Fruit fly (Drosophila melanogaster) whole organism, embryonic: ENCODE results near the gene CG10863.

Experiments used
- C15 ChIP-seq: fragments of 200-800 bp; sonication (Bioruptor generic); IDR thresholded peaks from 3 replicates; pipeline ENCODE4 v1.3.6; 2022; ENCODE audit warnings: missing biosample characterization, missing genetic modification characterization
- CG10267 ChIP-seq: fragments of 200-800 bp; sonication (Bioruptor generic); optimal IDR thresholded peaks from 2 replicates; lab custom pipeline; 2018; ENCODE audit warnings: missing biosample characterization, mild to moderate bottlenecking, missing genetic modification characterization, moderate library complexity
- CG10366 ChIP-seq: fragments of 200-800 bp; sonication (Bioruptor generic); IDR thresholded peaks from 2 replicates; pipeline ENCODE4 v1.3.6; 2022; ENCODE audit warnings: missing biosample characterization, missing genetic modification characterization
- CG11456 ChIP-seq: fragments of 200-800 bp; sonication (Bioruptor generic); IDR thresholded peaks from 3 replicates; pipeline ENCODE4 v1.3.6; 2022; ENCODE audit warnings: missing biosample characterization, missing genetic modification characterization
- CG11504 ChIP-seq: fragments of 200-800 bp; sonication (Bioruptor generic); optimal IDR thresholded peaks from 3 replicates; lab custom pipeline; 2019; ENCODE audit warnings: missing biosample characterization, mild to moderate bottlenecking, missing genetic modification characterization, moderate library complexity
- CG11695 ChIP-seq: fragments of 200-800 bp; sonication (Bioruptor generic); IDR thresholded peaks from 3 replicates; pipeline ENCODE4 v1.3.6; 2022; ENCODE audit warnings: missing biosample characterization, missing genetic modification characterization
- CG11723 ChIP-seq: fragments of 200-800 bp; sonication (Bioruptor generic); optimal IDR thresholded peaks from 2 replicates; lab custom pipeline; 2017; ENCODE audit warnings: missing biosample characterization, mild to moderate bottlenecking, missing genetic modification characterization
- CG15011 ChIP-seq: fragments of 200-800 bp; sonication (Bioruptor generic); optimal IDR thresholded peaks from 3 replicates; lab custom pipeline; 2018; ENCODE audit warnings: missing biosample characterization, mild to moderate bottlenecking, missing genetic modification characterization
- CG15601 ChIP-seq: fragments of 200-800 bp; sonication (Bioruptor generic); optimal IDR thresholded peaks from 3 replicates; lab custom pipeline; 2019; ENCODE audit warnings: missing biosample characterization, mild to moderate bottlenecking, missing genetic modification characterization, moderate library complexity
- CG1603 ChIP-seq: fragments of 200-800 bp; sonication (Bioruptor generic); optimal IDR thresholded peaks from 2 replicates; lab custom pipeline; 2019; ENCODE audit warnings: missing biosample characterization, mild to moderate bottlenecking, missing genetic modification characterization, moderate library complexity
- CG16813 ChIP-seq: fragments of 200-800 bp; sonication (Bioruptor generic); IDR thresholded peaks from 3 replicates; pipeline ENCODE4 v1.3.6; 2022; ENCODE audit warnings: missing biosample characterization, missing genetic modification characterization; ENCODE audit not compliant: partially characterized antibody
- CG18599 ChIP-seq: fragments of 200-800 bp; sonication (Bioruptor generic); optimal IDR thresholded peaks from 3 replicates; lab custom pipeline; 2017; ENCODE audit warnings: missing biosample characterization, missing genetic modification characterization, mild to moderate bottlenecking, moderate library complexity, missing genetic modification reagents
- CG33557 ChIP-seq: fragments of 200-800 bp; sonication (Bioruptor generic); optimal IDR thresholded peaks from 2 replicates; lab custom pipeline; 2019; ENCODE audit warnings: missing biosample characterization, mild to moderate bottlenecking, missing genetic modification characterization, moderate library complexity
- CG4820 ChIP-seq: fragments of 200-800 bp; sonication (Bioruptor generic); optimal IDR thresholded peaks from 3 replicates; lab custom pipeline; 2016; ENCODE audit warnings: missing biosample characterization, missing genetic modification characterization
- CG7357 ChIP-seq: fragments of 200-800 bp; sonication (Bioruptor generic); IDR thresholded peaks from 3 replicates; pipeline ENCODE4 v1.3.6; 2022; ENCODE audit warnings: missing biosample characterization, missing genetic modification characterization
- CG7928 ChIP-seq: fragments of 200-800 bp; sonication (Bioruptor generic); optimal IDR thresholded peaks from 2 replicates; lab custom pipeline; 2017; ENCODE audit warnings: missing biosample characterization, mild to moderate bottlenecking, missing genetic modification characterization
- CG8478 ChIP-seq: fragments of >200 bp; optimal IDR thresholded peaks from 2 replicates; lab custom pipeline; 2018
- CG9437 ChIP-seq: fragments of 200-800 bp; sonication (Bioruptor generic); optimal IDR thresholded peaks from 2 replicates; lab custom pipeline; 2018; ENCODE audit warnings: missing biosample characterization, mild to moderate bottlenecking, missing genetic modification characterization
- CG9609 ChIP-seq: fragments of 200-800 bp; sonication (Bioruptor generic); optimal IDR thresholded peaks from 3 replicates; lab custom pipeline; 2016; ENCODE audit warnings: missing biosample characterization, missing genetic modification characterization
- CG9876 ChIP-seq: fragments of 200-800 bp; sonication (Bioruptor generic); optimal IDR thresholded peaks from 2 replicates; lab custom pipeline; 2016; ENCODE audit warnings: missing biosample characterization, missing genetic modification characterization
- CHES-1-like ChIP-seq: fragments of 200-800 bp; sonication (Bioruptor generic); optimal IDR thresholded peaks from 2 replicates; lab custom pipeline; 2016; ENCODE audit warnings: missing biosample characterization, missing genetic modification characterization
- D ChIP-seq, 2 experiments: fragments of 200-800 bp in 1 of 2; fragments of >200 bp in 1 of 2; sonication (Bioruptor generic) in 1 of 2; optimal IDR thresholded peaks; 2 replicates in 1 of 2; 3 replicates in 1 of 2; lab custom pipeline; 2017; ENCODE audit warnings: mild to moderate bottlenecking in 1 of 2, missing biosample characterization in 1 of 2, missing genetic modification characterization in 1 of 2, missing genetic modification reagents in 1 of 2
- Dip2 ChIP-seq: fragments of 200-800 bp; sonication (Bioruptor generic); IDR thresholded peaks from 2 replicates; pipeline ENCODE4 v1.3.6; 2022; ENCODE audit warnings: missing biosample characterization, missing genetic modification characterization
- E2f2 ChIP-seq: fragments of 200-800 bp; sonication (Bioruptor generic); IDR thresholded peaks from 2 replicates; pipeline ENCODE4 v1.3.6; 2022; ENCODE audit warnings: missing biosample characterization, missing genetic modification characterization
- Eip74EF ChIP-seq, 2 experiments: fragments of 200-800 bp in 1 of 2; fragments of >200 bp in 1 of 2; sonication (Bioruptor generic) in 1 of 2; optimal IDR thresholded peaks; 2 replicates each; lab custom pipeline; 2017 to 2019; ENCODE audit warnings: missing biosample characterization in 2 of 2, missing genetic modification characterization in 2 of 2, mild to moderate bottlenecking in 1 of 2, moderate library complexity in 1 of 2
- Gug ChIP-seq: fragments of 200-800 bp; sonication (Bioruptor generic); IDR thresholded peaks from 4 replicates; pipeline ENCODE4 v1.3.6; 2022; ENCODE audit warnings: missing biosample characterization, missing genetic modification characterization
- Nf-YA ChIP-seq: fragments of 200-800 bp; sonication (Bioruptor generic); IDR thresholded peaks from 2 replicates; pipeline ENCODE4 v1.3.6; 2022; ENCODE audit warnings: missing biosample characterization, missing genetic modification characterization
- Nf-YB ChIP-seq: fragments of 200-800 bp; sonication (Bioruptor generic); optimal IDR thresholded peaks from 3 replicates; lab custom pipeline; 2019; ENCODE audit warnings: missing biosample characterization, mild to moderate bottlenecking, missing genetic modification characterization, moderate library complexity
- Oli ChIP-seq: fragments of 200-800 bp; sonication (Bioruptor generic); optimal IDR thresholded peaks from 2 replicates; lab custom pipeline; 2018; ENCODE audit warnings: missing biosample characterization, mild to moderate bottlenecking, missing genetic modification characterization, moderate library complexity
- Sin3A ChIP-seq: fragments of >200 bp; optimal IDR thresholded peaks from 2 replicates; lab custom pipeline; 2018
- Stat92E ChIP-seq, 3 experiments: fragments of >200 bp in 2 of 3; fragments of 200-800 bp in 1 of 3; sonication (Bioruptor generic) in 1 of 3; optimal IDR thresholded peaks; 2 replicates each; lab custom pipeline; 2017 to 2019; ENCODE audit warnings: missing biosample characterization in 3 of 3, missing genetic modification characterization in 3 of 3, mild to moderate bottlenecking in 1 of 3, moderate library complexity in 1 of 3
- TFAM ChIP-seq: fragments of 200-800 bp; sonication (Bioruptor generic); optimal IDR thresholded peaks from 2 replicates; lab custom pipeline; 2017; ENCODE audit warnings: missing biosample characterization, missing genetic modification characterization, inconsistent platforms
- Vsx1 ChIP-seq: fragments of 200-800 bp; sonication (Bioruptor generic); optimal IDR thresholded peaks from 2 replicates; lab custom pipeline; 2017; ENCODE audit warnings: missing biosample characterization, mild to moderate bottlenecking, missing genetic modification characterization, missing genetic modification reagents
- al ChIP-seq: fragments of 200-800 bp; sonication (Bioruptor generic); IDR thresholded peaks from 2 replicates; pipeline ENCODE4 v1.3.6; 2022; ENCODE audit warnings: missing biosample characterization, missing genetic modification characterization
- ato ChIP-seq: fragments of 200-800 bp; sonication (Bioruptor generic); IDR thresholded peaks from 2 replicates; pipeline ENCODE4 v1.3.6; 2022; ENCODE audit warnings: missing biosample characterization, missing genetic modification characterization; ENCODE audit not compliant: partially characterized antibody
- bcd ChIP-seq: fragments of 200-800 bp; sonication (Bioruptor generic); optimal IDR thresholded peaks from 2 replicates; lab custom pipeline; 2017; ENCODE audit warnings: missing biosample characterization, mild to moderate bottlenecking, missing genetic modification characterization
- btn ChIP-seq: fragments of 200-800 bp; sonication (Bioruptor generic); optimal IDR thresholded peaks from 2 replicates; lab custom pipeline; 2016; ENCODE audit warnings: missing biosample characterization, missing genetic modification characterization
- chm ChIP-seq: fragments of 200-800 bp; sonication (Bioruptor generic); IDR thresholded peaks from 2 replicates; pipeline ENCODE4 v1.3.6; 2022; ENCODE audit warnings: missing biosample characterization, missing genetic modification characterization
- chn ChIP-seq: fragments of 200-800 bp; sonication (Bioruptor generic); optimal IDR thresholded peaks from 2 replicates; lab custom pipeline; 2016; ENCODE audit warnings: missing biosample characterization, missing genetic modification characterization
- dan ChIP-seq: fragments of 200-800 bp; sonication (Bioruptor generic); IDR thresholded peaks from 2 replicates; pipeline ENCODE4 v1.3.6; 2022; ENCODE audit warnings: missing biosample characterization, missing genetic modification characterization
- dati ChIP-seq: fragments of 200-800 bp; sonication (Bioruptor generic); IDR thresholded peaks from 2 replicates; pipeline ENCODE4 v1.3.6; 2022; ENCODE audit warnings: missing biosample characterization, missing genetic modification characterization
- ems ChIP-seq: fragments of 200-800 bp; sonication (Bioruptor generic); optimal IDR thresholded peaks from 3 replicates; lab custom pipeline; 2016; ENCODE audit warnings: missing biosample characterization, missing genetic modification characterization
- ftz-f1 ChIP-seq: fragments of 200-800 bp; sonication (Bioruptor generic); optimal IDR thresholded peaks from 2 replicates; lab custom pipeline; 2016; ENCODE audit warnings: missing biosample characterization, missing genetic modification characterization
- gce ChIP-seq: fragments of 200-800 bp; sonication (Bioruptor generic); IDR thresholded peaks from 3 replicates; pipeline ENCODE4 v1.3.6; 2022; ENCODE audit warnings: missing biosample characterization, missing genetic modification characterization
- gfzf ChIP-seq: fragments of 200-800 bp; sonication (Bioruptor generic); optimal IDR thresholded peaks from 2 replicates; lab custom pipeline; 2016; ENCODE audit warnings: missing biosample characterization, mild to moderate bottlenecking, missing genetic modification characterization, moderate library complexity
- hbn ChIP-seq: fragments of 200-800 bp; sonication (Bioruptor generic); IDR thresholded peaks from 2 replicates; pipeline ENCODE4 v1.3.6; 2022; ENCODE audit warnings: missing biosample characterization, missing genetic modification characterization; ENCODE audit not compliant: partially characterized antibody
- kni ChIP-seq: fragments of 200-800 bp; sonication (Bioruptor generic); optimal IDR thresholded peaks from 3 replicates; lab custom pipeline; 2017; ENCODE audit warnings: mild to moderate bottlenecking, missing biosample characterization, missing genetic modification reagents, missing genetic modification characterization
- oc ChIP-seq: fragments of 200-800 bp; sonication (Bioruptor generic); optimal IDR thresholded peaks from 2 replicates; lab custom pipeline; 2018; ENCODE audit warnings: missing biosample characterization, mild to moderate bottlenecking, missing genetic modification characterization, moderate library complexity
- scrt ChIP-seq: fragments of 200-800 bp; sonication (Bioruptor generic); optimal IDR thresholded peaks from 2 replicates; lab custom pipeline; 2018; ENCODE audit warnings: missing biosample characterization, mild to moderate bottlenecking, missing genetic modification characterization, moderate library complexity
- ssp ChIP-seq: fragments of 200-800 bp; sonication (Bioruptor generic); IDR thresholded peaks from 2 replicates; pipeline ENCODE4 v1.3.6; 2022; ENCODE audit warnings: missing biosample characterization, missing genetic modification characterization
- twi ChIP-seq: fragments of 200-800 bp; optimal IDR thresholded peaks from 2 replicates; lab custom pipeline; 2019; ENCODE audit warnings: missing biosample characterization, mild to moderate bottlenecking, missing genetic modification characterization, moderate library complexity

Gene CG10863

dm6 chr3L:3903301-3903700, 39.0 kb downstream of the CG10863 start, which contains the start of gene Sc2 (continued):
- TF ChIP-seq chn (GFP tag; lab: Kevin White, UChicago) (no peak), TFAM (GFP tag; lab: Kevin White, UChicago) (no peak), kni (GFP tag; lab: Kevin White, UChicago) (no peak), CG7928 (GFP tag; lab: Kevin White, UChicago) (no peak), CG18599 (GFP tag; lab: Kevin White, UChicago) (no peak), ems (GFP tag; lab: Kevin White, UChicago) (no peak), hbn (GFP tag; lab: Robert Waterston, UW) (no peak), D (optimal IDR thresholded peaks at IDR 0.05; lab: Kevin White, UChicago) (no peak), D (GFP tag; optimal IDR thresholded peaks at IDR 0.05; lab: Kevin White, UChicago) (no peak), ftz-f1 (GFP tag; lab: Kevin White, UChicago) (no peak), oc (tag; lab: Kevin White, UChicago) (no peak), twi (tag; lab: Kevin White, UChicago) (no peak), CG15011 (no peak), E2f2 (GFP tag; lab: Robert Waterston, UW) (peak; percentile 49), Dip2 (GFP tag; lab: Robert Waterston, UW) (no peak), bcd (no peak), Vsx1 (GFP tag; lab: Kevin White, UChicago) (no peak), gfzf (GFP tag; lab: Kevin White, UChicago) (peak; percentile 61), CG8478 (lab: Kevin White, UChicago) (no peak), Nf-YA (GFP tag; lab: Robert Waterston, UW) (no peak), dati (no peak), CG9437 (GFP tag; lab: Kevin White, UChicago) (no peak), CG15601 (tag; lab: Kevin White, UChicago) (no peak), ato (GFP tag; lab: Robert Waterston, UW) (no peak), chm (GFP tag; lab: Robert Waterston, UW) (no peak; the same call in 1 of the 2 replicates), CG10366 (GFP tag; lab: Robert Waterston, UW) (no peak), CG11456 (GFP tag; lab: Robert Waterston, UW) (no peak), CG11723 (GFP tag; lab: Kevin White, UChicago) (no peak), CG4820 (GFP tag; lab: Kevin White, UChicago) (no peak), gce (GFP tag; lab: Robert Waterston, UW) (no peak), C15 (GFP tag; lab: Robert Waterston, UW) (no peak), Oli (tag; lab: Kevin White, UChicago) (no peak), CG16813 (GFP tag; lab: Robert Waterston, UW) (0 out of 3 replicates have a peak, but pooled peaks have one; percentile 16), Sin3A (lab: Kevin White, UChicago) (no peak), CG33557 (no peak), CG1603 (tag; lab: Kevin White, UChicago) (peak; percentile 4), btn (no peak), CG11695 (GFP tag; lab: Robert Waterston, UW) (no peak), al (GFP tag; lab: Robert Waterston, UW) (no peak; the same call in 1 of the 2 replicates), CG7357 (GFP tag; lab: Robert Waterston, UW) (0 out of 3 replicates have a peak, but pooled peaks have one; percentile 4), Gug (GFP tag; lab: Robert Waterston, UW) (no peak), CG9876 (GFP tag; lab: Kevin White, UChicago) (no peak), ssp (peak; percentile 42; the same call in 1 of the 2 replicates), CHES-1-like (GFP tag; lab: Kevin White, UChicago) (no peak), Eip74EF (GFP tag; optimal IDR thresholded peaks at IDR 0.05; lab: Kevin White, UChicago) (no peak), dan (GFP tag; lab: Robert Waterston, UW) (no peak), Nf-YB (GFP tag; lab: Kevin White, UChicago) (no peak), scrt (no peak), CG10267 (no peak), CG9609 (GFP tag; lab: Kevin White, UChicago) (no peak), Stat92E (GFP tag; optimal IDR thresholded peaks at IDR 0.05; lab: Kevin White, UChicago) (no peak), CG11504 (no peak)
